Fruit fly (Drosophila melanogaster) ovary, adult (tissue): ENCODE data around the gene dgt2.

Source experiments
- CG17801 ChIP-seq: fragments of 200-800 bp; optimal IDR thresholded peaks from 2 replicates; lab custom pipeline; 2019; ENCODE audit warnings: missing biosample characterization, mild to moderate bottlenecking, missing genetic modification characterization, moderate library complexity; ENCODE audit not compliant: partially characterized antibody

The dgt2 gene

dm6 chr2L:12002922-12003791, 13.4 kb downstream of the dgt2 start:
- no peak for TF ChIP-seq CG17801 (GFP tag; lab: Kevin White, UChicago)

dm6 chr2L:12003792-12004210, 14.1 kb downstream of the dgt2 start:
- TF ChIP-seq CG17801 (GFP tag; lab: Kevin White, UChicago), result peak; percentile 22

DNA sequence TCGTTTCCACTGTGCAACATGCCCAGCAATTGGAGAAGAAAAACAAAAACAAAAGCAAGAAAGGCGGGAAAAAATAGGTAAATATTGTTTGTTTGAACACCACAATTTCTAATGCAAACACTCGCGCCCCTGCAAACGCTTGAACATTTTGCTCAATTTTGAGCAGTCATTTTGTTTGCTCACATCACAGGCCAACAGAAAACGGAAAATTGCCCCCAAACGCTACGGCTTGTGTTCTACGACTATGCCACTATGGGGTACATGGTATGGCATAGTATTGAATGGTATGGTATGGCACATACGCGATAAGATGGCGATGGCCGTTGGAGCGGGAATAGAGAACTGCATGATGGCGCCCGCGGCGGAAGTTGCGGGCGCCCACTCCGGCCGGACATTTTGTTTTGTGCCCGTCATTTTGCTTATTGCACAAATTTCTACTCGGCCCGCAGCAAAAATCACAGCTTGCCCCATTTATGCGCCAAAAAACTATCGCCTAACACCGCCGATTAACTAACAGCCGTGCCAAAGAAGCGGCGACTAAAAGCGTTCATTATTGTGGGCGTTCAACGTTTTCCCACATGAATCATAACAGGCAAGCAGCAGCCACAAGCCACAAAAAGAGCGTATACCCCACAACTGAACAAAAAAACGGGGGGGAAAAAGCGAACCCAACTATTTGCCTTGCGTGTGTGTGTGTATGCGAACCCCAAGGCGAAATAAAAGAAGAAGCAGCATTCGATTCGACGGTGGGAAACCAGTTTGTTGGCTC, 14.7 kb downstream of the dgt2 start:
- no peak for TF ChIP-seq CG17801 (GFP tag; lab: Kevin White, UChicago)

- TF ChIP-seq CG17801 (GFP tag; lab: Kevin White, UChicago), result no peak
Observed at dm6 chr2L:12005436-12006396, 16.0 kb downstream of the dgt2 start.

DNA sequence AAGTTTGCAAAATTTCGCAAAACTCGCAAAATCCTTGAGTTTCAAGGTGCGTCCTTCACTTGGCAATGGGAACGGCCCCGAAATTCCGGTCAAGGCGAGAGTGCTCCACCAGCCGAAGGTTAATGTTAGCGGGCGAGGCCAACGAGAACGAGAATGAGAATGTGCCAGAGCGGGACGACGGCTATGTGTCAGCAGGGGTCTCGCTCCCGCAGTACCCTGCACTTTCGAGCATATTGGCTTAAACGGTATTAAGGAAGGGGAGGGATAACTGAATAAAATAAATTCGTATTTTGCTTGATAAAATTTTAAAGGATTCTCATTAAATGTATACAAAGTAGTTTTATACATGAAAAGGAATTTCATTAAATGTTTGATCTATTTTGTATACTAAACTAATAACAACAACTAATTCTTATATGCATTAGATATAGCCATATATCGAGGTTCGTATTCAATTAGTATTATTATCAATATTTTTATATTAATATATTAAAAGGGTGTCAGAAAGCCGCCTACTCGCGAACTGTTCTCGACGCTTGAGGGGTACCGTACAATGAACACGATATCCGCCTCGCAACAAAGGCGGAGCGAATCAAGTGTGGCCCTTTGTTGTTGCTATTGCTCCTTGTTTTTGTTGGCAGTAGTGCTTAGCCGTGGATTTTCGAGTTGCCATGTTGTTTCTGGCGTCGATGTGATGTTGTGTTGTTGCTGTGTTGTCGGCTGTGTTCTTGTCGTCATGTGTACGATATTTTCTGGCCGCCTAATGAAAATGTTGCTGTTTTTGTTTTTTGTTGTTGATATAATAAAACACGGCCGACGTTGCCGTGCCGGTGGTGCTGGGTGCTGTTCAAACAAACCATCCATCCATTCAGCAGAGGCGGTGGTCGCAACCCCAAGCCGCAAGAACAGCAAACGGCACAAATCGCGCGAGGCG, 16.9 kb downstream of the dgt2 start:
- TF ChIP-seq CG17801 (GFP tag; lab: Kevin White, UChicago), result peak; percentile 90

DNA sequence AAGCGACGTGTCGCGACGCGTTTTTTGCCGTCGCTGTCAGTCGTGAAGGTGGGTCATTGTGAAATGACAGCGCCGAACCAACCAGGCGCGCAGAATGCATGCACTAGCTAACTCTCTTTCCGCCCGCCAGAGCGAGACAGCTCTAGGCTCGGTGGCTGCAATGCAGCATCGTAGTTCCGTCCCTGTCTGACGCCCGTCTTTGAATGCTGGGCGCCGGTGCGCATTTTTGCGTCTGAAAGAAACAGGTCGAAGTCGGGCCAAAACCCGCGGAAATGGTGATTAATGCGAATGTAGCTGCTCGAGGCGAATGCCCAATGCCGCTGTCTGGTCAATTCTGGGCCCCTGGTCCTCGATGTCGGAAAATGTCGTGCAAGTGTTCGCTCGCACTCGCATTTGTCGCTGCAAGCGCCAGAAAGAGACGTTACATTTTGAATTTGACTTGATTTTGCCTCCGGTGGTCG, 17.6 kb downstream of the dgt2 start:
- peak; percentile 87 for TF ChIP-seq CG17801 (GFP tag; lab: Kevin White, UChicago)

DNA sequence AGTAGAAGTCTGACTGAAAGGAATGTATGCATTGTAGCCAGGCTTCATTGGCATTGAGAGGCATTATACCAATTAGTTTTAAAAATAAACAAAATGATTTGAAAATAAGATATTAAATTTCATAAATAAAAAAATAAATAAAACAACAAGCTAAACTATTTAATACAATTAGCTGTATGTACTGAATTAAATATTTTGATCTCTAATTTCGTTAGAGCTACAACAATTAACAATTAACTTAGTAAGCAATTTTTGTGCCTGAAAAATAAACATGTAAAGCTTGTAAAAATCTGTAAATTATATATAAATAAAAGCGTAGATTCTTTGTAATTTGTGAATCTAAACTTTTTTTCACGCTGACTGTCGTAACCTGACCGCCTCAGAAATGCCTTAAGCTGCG, 18.1 kb downstream of the dgt2 start, which contains the start of gene Rh5:
Rh5 (plus strand) TSS at position 301 of the 400 bp plus-strand sequence.
- TF ChIP-seq CG17801 (GFP tag; lab: Kevin White, UChicago), result no peak

dm6 chr2L:12010100-12010876, 20.6 kb downstream of the dgt2 start:
- TF ChIP-seq CG17801 (GFP tag; lab: Kevin White, UChicago), result peak; percentile 70

dm6 chr2L:12010877-12011666, 21.3 kb downstream of the dgt2 start:
- peak; percentile 91 for TF ChIP-seq CG17801 (GFP tag; lab: Kevin White, UChicago)

dm6 chr2L:12011682-12012655, 22.2 kb downstream of the dgt2 start:
- TF ChIP-seq CG17801 (GFP tag; lab: Kevin White, UChicago), result no peak

dm6 chr2L:12013243-12013642, 23.5 kb downstream of the dgt2 start:
- no peak for TF ChIP-seq CG17801 (GFP tag; lab: Kevin White, UChicago)
